Worm (Caenorhabditis elegans) whole organism, L2 larva: ENCODE results near the gene fbxb-22.

Experiments
- C34F6.9 ChIP-seq: fragments of 150-350 bp; optimal IDR thresholded peaks from 2 replicates; lab custom pipeline; 2014; ENCODE audit warnings: missing biosample characterization, missing genetic modification characterization
- F13H6.1 ChIP-seq: sonication (generic microtip); optimal IDR thresholded peaks from 2 replicates; lab custom pipeline; 2016; ENCODE audit warnings: missing genetic modification characterization, missing compliant biosample characterization
- Y55F3AM.14 ChIP-seq: fragments of 200-800 bp; sonication (Bioruptor generic); optimal IDR thresholded peaks from 2 replicates; lab custom pipeline; 2018; ENCODE audit warnings: mild to moderate bottlenecking, missing genetic modification characterization, missing compliant biosample characterization
- ZK546.5 ChIP-seq: sonication (generic microtip); optimal IDR thresholded peaks from 2 replicates; lab custom pipeline; 2017; ENCODE audit warnings: missing biosample characterization, missing genetic modification characterization
- alr-1 ChIP-seq: fragments of 150-350 bp; optimal IDR thresholded peaks from 2 replicates; lab custom pipeline; 2014; ENCODE audit warnings: missing biosample characterization, missing genetic modification characterization
- aly-2 ChIP-seq: fragments of 150-350 bp; optimal IDR thresholded peaks from 2 replicates; lab custom pipeline; 2014; ENCODE audit warnings: missing biosample characterization, missing genetic modification characterization
- ama-1 ChIP-seq: fragments of 150-350 bp; optimal IDR thresholded peaks from 2 replicates; lab custom pipeline; 2018; ENCODE audit warnings: inconsistent platforms
- blmp-1 ChIP-seq: sonication (generic microtip); optimal IDR thresholded peaks from 2 replicates; lab custom pipeline; 2017; ENCODE audit warnings: missing genetic modification characterization, mild to moderate bottlenecking, missing compliant biosample characterization, antibody characterized with exemption, moderate library complexity; ENCODE audit not compliant: insufficient read depth
- ceh-16 ChIP-seq: fragments of 150-350 bp; optimal IDR thresholded peaks from 2 replicates; lab custom pipeline; 2014; ENCODE audit warnings: missing biosample characterization, missing genetic modification characterization
- ceh-82 ChIP-seq: fragments of 150-350 bp; optimal IDR thresholded peaks from 2 replicates; lab custom pipeline; 2014; ENCODE audit warnings: missing biosample characterization, missing genetic modification characterization
- crh-2 ChIP-seq: sonication (generic microtip); optimal IDR thresholded peaks from 2 replicates; lab custom pipeline; 2017; ENCODE audit warnings: missing biosample characterization, missing genetic modification characterization
- dmd-4 ChIP-seq: sonication (generic microtip); optimal IDR thresholded peaks from 2 replicates; lab custom pipeline; 2017; ENCODE audit warnings: missing biosample characterization, missing genetic modification characterization
- egl-27 ChIP-seq: sonication (generic microtip); optimal IDR thresholded peaks from 3 replicates; lab custom pipeline; 2017; ENCODE audit warnings: missing biosample characterization, missing genetic modification reagents, missing genetic modification characterization
- elt-1 ChIP-seq: fragments of 150-350 bp; optimal IDR thresholded peaks from 2 replicates; lab custom pipeline; 2014; ENCODE audit warnings: missing biosample characterization, missing genetic modification characterization
- fos-1 ChIP-seq: fragments of 150-350 bp; optimal IDR thresholded peaks from 2 replicates; lab custom pipeline; 2014; ENCODE audit warnings: missing biosample characterization, missing genetic modification characterization
- gmeb-1 ChIP-seq: fragments of 150-350 bp; optimal IDR thresholded peaks from 2 replicates; lab custom pipeline; 2014; ENCODE audit warnings: missing biosample characterization, missing genetic modification characterization
- lin-11 ChIP-seq: fragments of 150-350 bp; sonication (generic microtip); optimal IDR thresholded peaks from 2 replicates; lab custom pipeline; 2014; ENCODE audit warnings: missing biosample characterization, missing genetic modification characterization, inconsistent platforms, mixed read lengths
- lin-13 ChIP-seq: fragments of 150-350 bp; optimal IDR thresholded peaks from 2 replicates; lab custom pipeline; 2014; ENCODE audit warnings: missing biosample characterization, missing genetic modification reagents, missing genetic modification characterization
- lin-39 ChIP-seq: fragments of 150-350 bp; optimal IDR thresholded peaks from 2 replicates; lab custom pipeline; 2014; ENCODE audit warnings: missing biosample characterization, missing genetic modification reagents, missing genetic modification characterization
- lsy-2 ChIP-seq, 2 experiments: fragments of 150-350 bp in 1 of 2; sonication (generic microtip) in 1 of 2; optimal IDR thresholded peaks; 2 replicates each; lab custom pipeline; 2014 to 2017; ENCODE audit warnings: missing biosample characterization in 2 of 2, missing genetic modification characterization in 2 of 2
- mab-5 ChIP-seq: fragments of 150-350 bp; optimal IDR thresholded peaks from 2 replicates; lab custom pipeline; 2014; ENCODE audit warnings: missing biosample characterization, missing genetic modification characterization
- mbf-1 ChIP-seq: sonication (generic microtip); optimal IDR thresholded peaks from 2 replicates; lab custom pipeline; 2017; ENCODE audit warnings: missing biosample characterization, missing genetic modification characterization
- mdl-1 ChIP-seq, 2 experiments: fragments of 150-350 bp in 1 of 2; sonication (generic microtip) in 1 of 2; optimal IDR thresholded peaks; 2 replicates each; lab custom pipeline; 2017; ENCODE audit warnings: missing biosample characterization in 2 of 2, missing genetic modification characterization in 2 of 2
- nhr-12 ChIP-seq: fragments of 150-350 bp; optimal IDR thresholded peaks from 2 replicates; lab custom pipeline; 2014; ENCODE audit warnings: missing biosample characterization, missing genetic modification characterization
- nhr-129 ChIP-seq: fragments of 150-350 bp; optimal IDR thresholded peaks from 2 replicates; lab custom pipeline; 2014; ENCODE audit warnings: missing biosample characterization, missing genetic modification characterization
- nhr-21 ChIP-seq: fragments of 150-350 bp; optimal IDR thresholded peaks from 2 replicates; lab custom pipeline; 2014; ENCODE audit warnings: missing biosample characterization, missing genetic modification characterization
- nhr-237 ChIP-seq: fragments of 150-350 bp; optimal IDR thresholded peaks from 2 replicates; lab custom pipeline; 2014; ENCODE audit warnings: missing biosample characterization, missing genetic modification characterization
- nhr-25 ChIP-seq: fragments of 150-350 bp; sonication (generic microtip); optimal IDR thresholded peaks from 3 replicates; lab custom pipeline; 2014; ENCODE audit warnings: missing biosample characterization, missing genetic modification characterization
- nhr-6 ChIP-seq: fragments of 150-350 bp; optimal IDR thresholded peaks from 2 replicates; lab custom pipeline; 2014; ENCODE audit warnings: missing biosample characterization, missing genetic modification characterization
- sem-4 ChIP-seq: fragments of 150-350 bp; optimal IDR thresholded peaks from 2 replicates; lab custom pipeline; 2014; ENCODE audit warnings: missing biosample characterization, missing genetic modification reagents, missing genetic modification characterization
- skn-1 ChIP-seq: sonication (generic microtip); optimal IDR thresholded peaks from 2 replicates; lab custom pipeline; 2017; ENCODE audit warnings: missing biosample characterization, missing genetic modification characterization
- sma-3 ChIP-seq: sonication (generic microtip); optimal IDR thresholded peaks from 2 replicates; lab custom pipeline; 2016; ENCODE audit warnings: missing genetic modification reagents, missing genetic modification characterization, missing compliant biosample characterization
- sma-9 ChIP-seq, 2 experiments: fragments of 150-350 bp in 1 of 2; sonication (generic microtip) in 1 of 2; optimal IDR thresholded peaks; 2 replicates each; lab custom pipeline; 2014 to 2016; ENCODE audit warnings: missing genetic modification characterization in 2 of 2, mild to moderate bottlenecking in 1 of 2, missing biosample characterization in 1 of 2, missing compliant biosample characterization in 1 of 2, missing genetic modification reagents in 1 of 2, moderate library complexity in 1 of 2
- snpc-4 ChIP-seq: fragments of 150-350 bp; optimal IDR thresholded peaks from 2 replicates; lab custom pipeline; 2014; ENCODE audit warnings: missing biosample characterization, missing genetic modification characterization
- unc-39 ChIP-seq: fragments of 150-350 bp; optimal IDR thresholded peaks from 2 replicates; lab custom pipeline; 2014; ENCODE audit warnings: missing biosample characterization, missing genetic modification characterization
- unc-55 ChIP-seq: fragments of 150-350 bp; sonication (generic microtip); optimal IDR thresholded peaks from 3 replicates; lab custom pipeline; 2014; ENCODE audit warnings: missing biosample characterization, missing genetic modification reagents, missing genetic modification characterization
- unc-62 ChIP-seq: fragments of 150-350 bp; optimal IDR thresholded peaks from 2 replicates; lab custom pipeline; 2014; ENCODE audit warnings: missing biosample characterization, missing genetic modification reagents, missing genetic modification characterization
- zag-1 ChIP-seq: fragments of 150-350 bp; optimal IDR thresholded peaks from 2 replicates; lab custom pipeline; 2014; ENCODE audit warnings: missing biosample characterization, missing genetic modification characterization
- ztf-11 ChIP-seq: sonication (generic microtip); optimal IDR thresholded peaks from 2 replicates; lab custom pipeline; 2017; ENCODE audit warnings: missing biosample characterization, missing genetic modification characterization
- ztf-4 ChIP-seq: fragments of 150-350 bp; optimal IDR thresholded peaks from 2 replicates; lab custom pipeline; 2014; ENCODE audit warnings: missing biosample characterization, missing genetic modification characterization

The fbxb-22 gene

ce11 chrIII:11847658-11848202 is 35.8 kb downstream of the fbxb-22 start, which contains the start of gene mif-1:
Gene mif-1 (plus strand): TSS chrIII:11848152.
- TF ChIP-seq C34F6.9 (tag; lab: Kevin White, UChicago) (peak; percentile 54), gmeb-1 (tag; lab: Kevin White, UChicago) (peak; percentile 36), unc-55 (peak; percentile 64), sma-3 (GFP tag; lab: Kevin White, UChicago) (no peak), crh-2 (no peak), lin-11 (tag; lab: Kevin White, UChicago) (no peak), elt-1 (tag; lab: Kevin White, UChicago) (no peak), lin-13 (peak; percentile 32), ceh-82 (no peak), sma-9 (GFP tag; optimal IDR thresholded peaks at IDR 0.05; lab: Kevin White, UChicago) (no peak), sma-9 (tag; optimal IDR thresholded peaks at IDR 0.05; lab: Kevin White, UChicago) (no peak), zag-1 (tag; lab: Kevin White, UChicago) (no peak), skn-1 (tag; lab: Kevin White, UChicago) (no peak), F13H6.1 (no peak), fos-1 (no peak), sem-4 (no peak), unc-39 (tag; lab: Kevin White, UChicago) (no peak), nhr-25 (tag; lab: Kevin White, UChicago) (no peak), mbf-1 (tag; lab: Kevin White, UChicago) (no peak), alr-1 (tag; lab: Kevin White, UChicago) (no peak), ama-1 (lab: Kevin White, UChicago) (no peak), nhr-6 (tag; lab: Kevin White, UChicago) (no peak), lin-39 (tag; lab: Kevin White, UChicago) (no peak), dmd-4 (tag; lab: Kevin White, UChicago) (no peak), egl-27 (tag; lab: Kevin White, UChicago) (no peak), nhr-129 (tag; lab: Kevin White, UChicago) (peak; percentile 41), ztf-11 (tag; lab: Kevin White, UChicago) (no peak), ZK546.5 (tag; lab: Kevin White, UChicago) (no peak), lsy-2 (tag; optimal IDR thresholded peaks at IDR 0.05; lab: Kevin White, UChicago) (peak; percentile 86 to 98), aly-2 (tag; lab: Kevin White, UChicago) (no peak), mdl-1 (tag; optimal IDR thresholded peaks at IDR 0.05; lab: Kevin White, UChicago) (no peak), unc-62 (no peak), Y55F3AM.14 (GFP tag; lab: Kevin White, UChicago) (no peak), blmp-1 (tag; lab: Kevin White, UChicago) (no peak)

ce11 chrIII:11847014-11847413 is 36.5 kb downstream of the fbxb-22 start:
- TF ChIP-seq ztf-4 (tag; lab: Kevin White, UChicago) (no peak), sem-4 (no peak), lsy-2 (tag; optimal IDR thresholded peaks at IDR 0.05; lab: Kevin White, UChicago) (no peak), dmd-4 (tag; lab: Kevin White, UChicago) (no peak), nhr-12 (no peak), lin-11 (tag; lab: Kevin White, UChicago) (no peak), mab-5 (tag; lab: Kevin White, UChicago) (no peak), nhr-237 (tag; lab: Kevin White, UChicago) (no peak), ceh-16 (tag; lab: Kevin White, UChicago) (no peak), blmp-1 (tag; lab: Kevin White, UChicago) (no peak), gmeb-1 (tag; lab: Kevin White, UChicago) (no peak), nhr-25 (tag; lab: Kevin White, UChicago) (no peak), ztf-11 (tag; lab: Kevin White, UChicago) (no peak), snpc-4 (tag; lab: Kevin White, UChicago) (no peak), sma-9 (GFP tag; optimal IDR thresholded peaks at IDR 0.05; lab: Kevin White, UChicago) (no peak), sma-9 (tag; optimal IDR thresholded peaks at IDR 0.05; lab: Kevin White, UChicago) (no peak), nhr-21 (tag; lab: Kevin White, UChicago) (no peak), lin-39 (tag; lab: Kevin White, UChicago) (no peak)
